Fruit fly (Drosophila melanogaster): Measurements from ENCODE around the gene Jon65Ai.

Jon65Ai gene

dm6 chr3L:6094697-6095096 is 40.5 kb upstream of the Jon65Ai start, which contains the start of the genes CG10467 and loj (continued):
- peak; percentile 63 for TF ChIP-seq hbn (GFP tag; IDR thresholded peaks at IDR 0.05; ENCODE audit: partially characterized antibody)
- TF ChIP-seq Doc3 (GFP tag; IDR thresholded peaks at IDR 0.05; ENCODE audit: partially characterized antibody), result peak; percentile 50; the same call in 2 of the 3 replicates
- peak; percentile 92 for TF ChIP-seq jigr1 (GFP tag; IDR thresholded peaks at IDR 0.05)
- peak; percentile 97 for TF ChIP-seq CG14667 (GFP tag; IDR thresholded peaks at IDR 0.05)
- TF ChIP-seq ERR (GFP tag; optimal IDR thresholded peaks at IDR 0.05), result peak; percentile 16
- peak; percentile 85 for TF ChIP-seq pho (GFP tag; optimal IDR thresholded peaks at IDR 0.05)
- TF ChIP-seq CG11696 (GFP tag; IDR thresholded peaks at IDR 0.05), result peak; percentile 78
- peak; percentile 91 for TF ChIP-seq Oaz (GFP tag; IDR thresholded peaks at IDR 0.05)
- peak; percentile 97 for TF ChIP-seq Sox102F (GFP tag; optimal IDR thresholded peaks at IDR 0.05)
- TF ChIP-seq hkb (optimal IDR thresholded peaks at IDR 0.05), result no peak
- peak; percentile 90 for TF ChIP-seq hkb (GFP tag; IDR thresholded peaks at IDR 0.05)
- peak; percentile 90 for TF ChIP-seq Lhr (GFP tag; optimal IDR thresholded peaks at IDR 0.05)
- TF ChIP-seq en (GFP tag; optimal IDR thresholded peaks at IDR 0.05), result peak; percentile 44
- TF ChIP-seq CG10462 (GFP tag; optimal IDR thresholded peaks at IDR 0.05), result peak; percentile 90
- TF ChIP-seq Dll (GFP tag; IDR thresholded peaks at IDR 0.05; ENCODE audit: partially characterized antibody), result peak; percentile 84
- TF ChIP-seq CG1529 (GFP tag; optimal IDR thresholded peaks at IDR 0.05), result peak; percentile 82
- peak; percentile 64 for TF ChIP-seq inv (GFP tag; IDR thresholded peaks at IDR 0.05; ENCODE audit: partially characterized antibody)
- TF ChIP-seq bsh (GFP tag; optimal IDR thresholded peaks at IDR 0.05), result peak in 1 of 2 experiments; percentile 97
- peak; percentile 97 for TF ChIP-seq vvl (GFP tag; IDR thresholded peaks at IDR 0.05)
- TF ChIP-seq CG18262 (tag; optimal IDR thresholded peaks at IDR 0.05), result peak; percentile 92
- TF ChIP-seq CG8765 (GFP tag; IDR thresholded peaks at IDR 0.05), result peak; percentile 95
- peak; percentile 71; the same call in 1 of the 2 replicates for TF ChIP-seq sim (GFP tag; IDR thresholded peaks at IDR 0.05)
- peak; percentile 87 for TF ChIP-seq D19A (tag; optimal IDR thresholded peaks at IDR 0.05)
- TF ChIP-seq CG9727 (GFP tag; optimal IDR thresholded peaks at IDR 0.05), result peak; percentile 96
- TF ChIP-seq fd64A (GFP tag; optimal IDR thresholded peaks at IDR 0.05), result peak; percentile 36
- no peak for TF ChIP-seq pita (GFP tag; optimal IDR thresholded peaks at IDR 0.05)
- peak; percentile 91 to 95 for TF ChIP-seq Hr51 (GFP tag; optimal IDR thresholded peaks at IDR 0.05)
- TF ChIP-seq CoRest (tag; optimal IDR thresholded peaks at IDR 0.05), result peak; percentile 98
- peak; percentile 87 for TF ChIP-seq zfh2 (GFP tag; optimal IDR thresholded peaks at IDR 0.05)
- peak; percentile 8 for TF ChIP-seq pfk (GFP tag; optimal IDR thresholded peaks at IDR 0.05)
- peak; percentile 64 for TF ChIP-seq schlank (tag; optimal IDR thresholded peaks at IDR 0.05)
- no peak for TF ChIP-seq bigmax (GFP tag; optimal IDR thresholded peaks at IDR 0.05)
- no peak for TF ChIP-seq lov (optimal IDR thresholded peaks at IDR 0.05)
- TF ChIP-seq lov (GFP tag; IDR thresholded peaks at IDR 0.05), result peak; percentile 93; the same call in 2 of the 3 replicates
- peak; percentile 91 for TF ChIP-seq Mad (GFP tag; optimal IDR thresholded peaks at IDR 0.05)
- peak; percentile 99 for TF ChIP-seq Ptx1 (GFP tag; IDR thresholded peaks at IDR 0.05)
- TF ChIP-seq CG34422 (GFP tag; IDR thresholded peaks at IDR 0.05), result peak; percentile 98
- TF ChIP-seq CG10274 (GFP tag; optimal IDR thresholded peaks at IDR 0.05), result peak; percentile 64
- TF ChIP-seq Med (GFP tag), result peak; percentile 94
- TF ChIP-seq Sin3A (optimal IDR thresholded peaks at IDR 0.05), result peak; percentile 50
- TF ChIP-seq btn (GFP tag; optimal IDR thresholded peaks at IDR 0.05), result no peak
- TF ChIP-seq Doc2 (GFP tag; IDR thresholded peaks at IDR 0.05), result peak; percentile 88
- peak; percentile 93 for TF ChIP-seq nerfin-1 (tag; optimal IDR thresholded peaks at IDR 0.05)
- TF ChIP-seq D19B (GFP tag; optimal IDR thresholded peaks at IDR 0.05), result peak; percentile 81
- peak; percentile 41 for TF ChIP-seq CG12236 (GFP tag; optimal IDR thresholded peaks at IDR 0.05)
- TF ChIP-seq ems (GFP tag; optimal IDR thresholded peaks at IDR 0.05), result peak; percentile 88
- peak; percentile 72 for TF ChIP-seq Atf3 (GFP tag; optimal IDR thresholded peaks at IDR 0.05)
- peak; percentile 96 for TF ChIP-seq CG12155 (GFP tag; optimal IDR thresholded peaks at IDR 0.05)
- peak; percentile 87 for TF ChIP-seq sens-2 (GFP tag; IDR thresholded peaks at IDR 0.05)
- no peak for TF ChIP-seq Hr78 (GFP tag; optimal IDR thresholded peaks at IDR 0.05)
- peak; percentile 58 for TF ChIP-seq bbx (GFP tag; IDR thresholded peaks at IDR 0.05; ENCODE audit: partially characterized antibody)
